Fruit fly (Drosophila melanogaster) whole organism, adult: ENCODE data around the gene CG15498.

Experiments
- CG11617 ChIP-seq: fragments of 200-800 bp; sonication (Bioruptor generic); optimal IDR thresholded peaks from 2 replicates; lab custom pipeline; 2017; ENCODE audit warnings: mild to moderate bottlenecking, missing biosample characterization, missing genetic modification reagents, missing genetic modification characterization
- CG1620 ChIP-seq: fragments of 200-800 bp; sonication (Bioruptor generic); optimal IDR thresholded peaks from 2 replicates; lab custom pipeline; 2016; ENCODE audit warnings: missing biosample characterization, missing genetic modification characterization
- CG5204 ChIP-seq: fragments of 200-800 bp; sonication (Bioruptor generic); optimal IDR thresholded peaks from 2 replicates; lab custom pipeline; 2016; ENCODE audit warnings: missing biosample characterization, missing genetic modification characterization
- Clk ChIP-seq: fragments of 200-800 bp; sonication (Bioruptor generic); optimal IDR thresholded peaks from 2 replicates; lab custom pipeline; 2017; ENCODE audit warnings: missing biosample characterization, missing genetic modification characterization
- Hr96 ChIP-seq: fragments of 200-800 bp; sonication (Bioruptor generic); optimal IDR thresholded peaks from 2 replicates; lab custom pipeline; 2016; ENCODE audit warnings: missing biosample characterization, missing genetic modification characterization
- cic ChIP-seq: fragments of 200-800 bp; sonication (Bioruptor generic); optimal IDR thresholded peaks from 2 replicates; lab custom pipeline; 2017; ENCODE audit warnings: missing biosample characterization, mild to moderate bottlenecking, missing genetic modification characterization, moderate library complexity
- ovo ChIP-seq: fragments of 200-800 bp; sonication (Bioruptor generic); optimal IDR thresholded peaks from 2 replicates; lab custom pipeline; 2016; ENCODE audit warnings: missing biosample characterization, missing genetic modification characterization
- tj ChIP-seq: fragments of 200-800 bp; sonication (Bioruptor generic); optimal IDR thresholded peaks from 3 replicates; lab custom pipeline; 2017; ENCODE audit warnings: missing biosample characterization, mild to moderate bottlenecking, missing genetic modification characterization, moderate library complexity

DNA sequence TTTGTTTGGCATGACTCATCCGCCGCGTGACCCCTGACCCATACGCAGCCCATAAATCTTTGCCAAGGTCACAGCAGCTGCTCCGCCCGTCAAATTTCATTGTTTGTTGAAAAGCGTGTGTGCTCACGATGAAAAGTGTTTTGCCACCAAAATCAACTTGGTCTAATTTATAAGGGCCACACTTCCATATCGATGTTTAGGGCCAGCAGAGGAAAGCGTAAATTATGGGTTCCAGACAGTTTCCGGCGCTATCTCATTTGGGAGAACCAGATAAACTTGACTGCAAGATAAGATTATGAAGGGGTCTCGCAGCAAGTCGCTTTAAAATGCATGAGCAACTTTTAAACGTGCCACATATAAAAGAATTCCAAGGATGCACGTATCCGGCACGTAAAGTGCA, 47.2 kb downstream of the CG15498 start:
- TF ChIP-seq Clk (GFP tag; lab: Kevin White, UChicago) (no peak), Hr96 (GFP tag; lab: Kevin White, UChicago) (no peak), cic (no peak), CG5204 (GFP tag; lab: Kevin White, UChicago) (no peak), ovo (no peak), tj (no peak), CG11617 (GFP tag; lab: Kevin White, UChicago) (no peak), CG1620 (GFP tag; lab: Kevin White, UChicago) (no peak)
